Worm (Caenorhabditis elegans): ENCODE data around the gene F08F3.10.

F08F3.10 gene

DNA sequence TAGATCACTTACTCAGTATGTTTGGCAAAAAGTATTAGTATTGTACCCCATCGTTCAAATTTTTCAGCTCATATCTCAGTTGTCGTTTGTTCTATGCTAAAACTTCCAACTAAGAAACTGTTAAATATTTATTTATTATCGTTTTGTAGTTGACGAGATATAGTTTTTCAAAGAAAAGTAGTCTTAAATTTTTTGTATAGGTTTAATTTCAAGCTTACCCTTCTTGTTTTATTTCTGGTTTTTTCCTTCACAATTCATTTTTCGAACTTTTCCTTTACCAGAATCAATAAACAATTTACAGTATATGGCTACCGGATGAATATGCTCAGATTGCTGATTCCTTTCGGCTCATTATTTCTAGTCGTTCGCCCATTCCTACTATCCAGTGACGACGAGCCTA lies 32.7 kb downstream of the F08F3.10 start, which contains the start of gene F08F3.1:
TSS of gene F08F3.1 (plus strand) at position 301 of the 400 bp plus-strand sequence.
- TF ChIP-seq aha-1 (tag) (no peak), unc-62 (GFP tag; optimal IDR thresholded peaks at IDR 0.05 in 1 of 2) (peak in 1 of 2 experiments; percentile 89), unc-62 (tag; optimal IDR thresholded peaks at IDR 0.05) (no peak)

DNA sequence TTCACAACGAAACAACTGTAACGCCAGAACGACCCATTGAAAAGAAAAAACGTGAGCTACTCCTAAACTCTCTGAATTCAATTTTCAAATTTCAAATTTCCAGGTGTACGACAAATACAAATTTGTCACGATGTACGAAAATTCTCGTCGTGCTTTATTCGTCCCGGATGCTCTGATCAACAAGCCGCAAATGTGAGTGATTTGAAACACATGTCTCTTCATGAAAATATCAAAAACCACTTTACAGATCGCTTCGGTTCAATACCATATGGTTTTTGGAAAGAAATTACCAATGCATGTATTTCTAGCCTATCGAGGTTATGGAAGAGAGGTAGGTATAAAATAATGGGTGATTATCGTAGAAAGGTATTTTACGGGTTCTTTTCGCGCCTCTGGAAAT lies 33.9 kb downstream of the F08F3.10 start:
- TF ChIP-seq lsy-2 (tag; optimal IDR thresholded peaks at IDR 0.05), result no peak
- no peak for TF ChIP-seq cey-2 (tag; optimal IDR thresholded peaks at IDR 0.05; ENCODE audit: borderline replicate concordance, insufficient read depth)
- no peak for TF ChIP-seq ama-1 (optimal IDR thresholded peaks at IDR 0.05)
- TF ChIP-seq aha-1 (tag), result peak; percentile 45

ce11 chrV:5450742-5451141 lies 37.6 kb downstream of the F08F3.10 start:
- peak in 1 of 2 experiments; percentile 82 for TF ChIP-seq unc-62 (GFP tag; optimal IDR thresholded peaks at IDR 0.05 in 1 of 2)
- no peak for TF ChIP-seq unc-62 (tag; optimal IDR thresholded peaks at IDR 0.05)
- no peak for TF ChIP-seq cey-2 (tag; optimal IDR thresholded peaks at IDR 0.05; ENCODE audit: borderline replicate concordance, insufficient read depth)
- TF ChIP-seq aha-1 (tag), result peak; percentile 73

DNA sequence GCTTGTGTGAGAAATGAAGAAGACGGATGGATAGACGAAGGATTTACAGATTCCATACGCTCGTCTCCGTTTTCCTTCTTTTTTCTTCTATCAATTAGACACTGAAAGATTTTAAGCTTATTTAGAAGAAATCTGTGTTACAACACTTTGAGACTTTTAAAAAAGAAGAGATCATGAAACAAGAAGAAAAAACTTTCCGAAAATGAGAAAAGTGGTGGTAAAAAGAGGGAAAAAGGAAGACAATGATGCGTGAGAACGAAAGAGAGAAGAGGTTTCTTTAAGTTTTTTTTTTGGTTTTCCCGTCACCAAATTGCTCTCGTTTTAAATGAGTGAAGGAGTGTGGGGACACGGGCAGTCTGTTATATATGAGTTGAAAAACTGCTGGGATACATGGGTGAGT lies 40.5 kb downstream of the F08F3.10 start, which contains the start of gene glc-3:
TSS of gene glc-3 (minus strand) at position 101 of the 400 bp plus-strand sequence.
- TF ChIP-seq nhr-102 (tag; optimal IDR thresholded peaks at IDR 0.05) (no peak), lin-38 (GFP tag; IDR thresholded peaks at IDR 0.05) (no peak), daf-19 (GFP tag; conservative IDR thresholded peaks at IDR 0.05) (no peak), F44E2.7 (GFP tag; IDR thresholded peaks at IDR 0.05) (no peak), snpc-1.2 (GFP tag; IDR thresholded peaks at IDR 0.05) (no peak), arid-1 (GFP tag; conservative IDR thresholded peaks at IDR 0.05) (no peak), madf-9 (GFP tag; conservative IDR thresholded peaks at IDR 0.05) (no peak), spr-3 (GFP tag; optimal IDR thresholded peaks at IDR 0.05) (no peak), cey-2 (tag; optimal IDR thresholded peaks at IDR 0.05; ENCODE audit: borderline replicate concordance, insufficient read depth) (no peak), zfp-2 (tag; optimal IDR thresholded peaks at IDR 0.05) (no peak), ceh-82 (tag; optimal IDR thresholded peaks at IDR 0.05) (no peak), ama-1 (optimal IDR thresholded peaks at IDR 0.05) (no peak), Y48G9A.11 (GFP tag; IDR thresholded peaks at IDR 0.05) (no peak), hlh-11 (tag; optimal IDR thresholded peaks at IDR 0.05) (no peak)

- TF ChIP-seq duxl-1 (tag; optimal IDR thresholded peaks at IDR 0.05; ENCODE audit: poor library complexity), result no peak
- peak; percentile 74 for TF ChIP-seq fkh-10 (GFP tag; optimal IDR thresholded peaks at IDR 0.05)
Observed at ce11 chrV:5454955-5455354, 41.8 kb downstream of the F08F3.10 start.

DNA sequence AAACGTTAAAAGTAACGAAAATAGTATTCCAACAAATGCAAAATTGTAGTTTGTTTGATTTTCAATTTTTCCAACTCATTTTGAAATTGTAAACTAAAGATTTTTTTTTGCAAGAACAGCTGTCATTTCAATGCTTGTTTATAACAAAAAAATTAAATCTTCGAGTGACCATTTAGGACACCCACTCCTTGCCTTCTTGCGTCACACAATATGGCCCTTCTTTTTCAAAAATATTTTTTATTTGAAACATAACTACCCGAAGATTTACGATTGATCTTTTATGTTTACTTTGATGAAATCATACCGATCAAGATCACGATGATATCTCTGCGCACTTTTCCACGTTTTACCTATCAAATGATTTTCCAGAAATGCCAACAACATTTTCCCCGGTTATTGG lies 46.7 kb downstream of the F08F3.10 start, which contains the start of gene ZC317.2:
TSS of gene ZC317.2 (plus strand) at position 301 of the 400 bp plus-strand sequence.
- TF ChIP-seq hmg-1.1 (GFP tag; IDR thresholded peaks at IDR 0.05), result no peak
- peak; percentile 53 for TF ChIP-seq aha-1 (tag)
- no peak for TF ChIP-seq nhr-6 (tag; optimal IDR thresholded peaks at IDR 0.05)
- TF ChIP-seq F37D6.2 (tag; optimal IDR thresholded peaks at IDR 0.05), result no peak
- TF ChIP-seq vab-7 (GFP tag; IDR thresholded peaks at IDR 0.05), result no peak
- TF ChIP-seq F26F4.8 (GFP tag; conservative IDR thresholded peaks at IDR 0.05), result no peak

DNA sequence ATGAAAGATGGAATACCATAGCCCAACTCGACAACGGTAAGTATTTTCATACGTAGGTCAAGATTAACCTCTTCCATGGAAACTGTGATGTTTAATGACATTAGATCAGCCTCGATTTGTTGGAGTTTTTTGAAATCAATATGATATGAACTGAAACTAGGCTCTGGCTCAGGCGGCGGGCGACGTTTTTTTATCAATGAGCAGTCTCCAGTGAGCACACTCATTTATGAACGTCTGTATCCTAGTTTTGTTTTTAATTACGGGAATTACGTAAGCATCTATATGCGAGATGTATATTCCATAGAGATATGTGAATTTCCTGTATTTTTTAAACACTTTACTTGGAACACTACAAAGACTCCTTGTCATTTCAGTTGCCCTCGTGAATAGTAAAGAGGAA lies 49.7 kb downstream of the F08F3.10 start, which contains the start of gene srg-67:
TSS of gene srg-67 (minus strand) at position 101 of the 400 bp plus-strand sequence.
- TF ChIP-seq nhr-76 (tag; optimal IDR thresholded peaks at IDR 0.05) (no peak), D1046.2 (GFP tag; IDR thresholded peaks at IDR 0.05) (no peak), lim-7 (GFP tag; IDR thresholded peaks at IDR 0.05) (no peak), spr-3 (GFP tag; optimal IDR thresholded peaks at IDR 0.05) (no peak), ZK546.5 (tag; optimal IDR thresholded peaks at IDR 0.05) (no peak), nhr-77 (tag; optimal IDR thresholded peaks at IDR 0.05) (no peak), zag-1 (tag; optimal IDR thresholded peaks at IDR 0.05) (no peak)

Measured in whole organism, L4 larva.